Fruit fly (Drosophila melanogaster): ENCODE results near the gene AkhR.

- no peak for TF ChIP-seq ham (GFP tag; IDR thresholded peaks at IDR 0.05)
- TF ChIP-seq CG6765 (GFP tag; optimal IDR thresholded peaks at IDR 0.05), result no peak
- TF ChIP-seq fu2 (GFP tag; optimal IDR thresholded peaks at IDR 0.05), result no peak
- TF ChIP-seq CG15011 (GFP tag; optimal IDR thresholded peaks at IDR 0.05), result no peak
- TF ChIP-seq croc (GFP tag; conservative IDR thresholded peaks at IDR 0.05), result no peak
- TF ChIP-seq CG8281 (tag; optimal IDR thresholded peaks at IDR 0.05), result no peak
These were observed 29.5 kb upstream of the AkhR start, which contains the start of gene CG31910 for dm6 chr2L:6745522-6745921.

All from whole organism, embryonic.